Worm (Caenorhabditis elegans) whole organism, L4 larva: ENCODE data around the gene set-11.
A peak's percentile ranks its signal among the peaks of the same experiment; 100 is the strongest.

Source experiments
- F10B5.3 ChIP-seq: sonication (generic microtip); optimal IDR thresholded peaks from 2 replicates; lab custom pipeline; 2016; ENCODE audit warnings: mild to moderate bottlenecking, missing genetic modification characterization, missing compliant biosample characterization
- F26F4.8 ChIP-seq: fragments of 200-800 bp; sonication (Bioruptor generic); conservative IDR thresholded peaks from 2 replicates; pipeline ENCODE4 v1.3.6; 2022; ENCODE audit warnings: missing genetic modification characterization, missing compliant biosample characterization
- F37D6.2 ChIP-seq: sonication (generic microtip); optimal IDR thresholded peaks from 2 replicates; lab custom pipeline; 2016; ENCODE audit warnings: mild to moderate bottlenecking, missing genetic modification characterization, missing compliant biosample characterization
- R02D3.7 ChIP-seq: fragments of 150-350 bp; sonication (generic microtip); optimal IDR thresholded peaks from 3 replicates; lab custom pipeline; 2014; ENCODE audit warnings: missing biosample characterization, missing genetic modification characterization
- Y5F2A.4 ChIP-seq: fragments of 200-800 bp; sonication (Bioruptor generic); optimal IDR thresholded peaks from 2 replicates; lab custom pipeline; 2018; ENCODE audit warnings: mild to moderate bottlenecking, missing genetic modification characterization, missing compliant biosample characterization
- Y75B8A.6 ChIP-seq: fragments of 200-800 bp; sonication (Bioruptor generic); IDR thresholded peaks from 2 replicates; pipeline ENCODE4 v1.3.6; 2022; ENCODE audit warnings: missing genetic modification reagents, missing genetic modification characterization, missing compliant biosample characterization
- ZK337.2 ChIP-seq: fragments of 200-800 bp; sonication (Bioruptor generic); IDR thresholded peaks from 2 replicates; pipeline ENCODE4 v1.3.6; 2022; ENCODE audit warnings: missing genetic modification reagents, missing genetic modification characterization, missing compliant biosample characterization
- ZK546.5 ChIP-seq, 2 experiments: sonication (generic microtip); optimal IDR thresholded peaks; 2 replicates each; lab custom pipeline; 2017; ENCODE audit warnings: missing biosample characterization in 2 of 2, missing genetic modification characterization in 2 of 2
- aly-2 ChIP-seq: sonication (generic microtip); optimal IDR thresholded peaks from 2 replicates; lab custom pipeline; 2018; ENCODE audit warnings: missing biosample characterization, missing genetic modification characterization
- arid-1 ChIP-seq: fragments of 200-800 bp; sonication (Bioruptor generic); conservative IDR thresholded peaks from 2 replicates; pipeline ENCODE4 v1.3.6; 2022; ENCODE audit warnings: missing genetic modification reagents, missing genetic modification characterization, missing compliant biosample characterization
- attf-4 ChIP-seq: sonication (generic microtip); optimal IDR thresholded peaks from 3 replicates; lab custom pipeline; 2017; ENCODE audit warnings: missing biosample characterization, missing genetic modification characterization
- ceh-44 ChIP-seq: fragments of 200-800 bp; sonication (Bioruptor generic); IDR thresholded peaks from 2 replicates; pipeline ENCODE4 v1.3.6; 2022; ENCODE audit warnings: missing genetic modification reagents, missing genetic modification characterization, missing compliant biosample characterization
- ceh-62 ChIP-seq: sonication (generic microtip); optimal IDR thresholded peaks from 2 replicates; lab custom pipeline; 2017; ENCODE audit warnings: missing biosample characterization, missing genetic modification characterization
- ces-1 ChIP-seq: fragments of 150-350 bp; sonication (generic microtip); optimal IDR thresholded peaks from 4 replicates; lab custom pipeline; 2014; ENCODE audit warnings: missing biosample characterization, missing genetic modification reagents, missing genetic modification characterization
- ctbp-1 ChIP-seq: fragments of 200-800 bp; sonication (Bioruptor generic); IDR thresholded peaks from 2 replicates; pipeline ENCODE4 v1.3.6; 2022; ENCODE audit warnings: missing genetic modification reagents, missing genetic modification characterization, missing compliant biosample characterization
- dve-1 ChIP-seq: sonication (generic microtip); optimal IDR thresholded peaks from 2 replicates; lab custom pipeline; 2017; ENCODE audit warnings: antibody characterized with exemption, mild to moderate bottlenecking, missing genetic modification characterization, missing compliant biosample characterization; ENCODE audit not compliant: insufficient read depth
- fkh-10 ChIP-seq: fragments of 150-350 bp; optimal IDR thresholded peaks from 2 replicates; lab custom pipeline; 2014; ENCODE audit warnings: missing biosample characterization, missing genetic modification reagents, missing genetic modification characterization
- fos-1 ChIP-seq: fragments of 150-350 bp; optimal IDR thresholded peaks from 2 replicates; lab custom pipeline; 2014; ENCODE audit warnings: missing biosample characterization, missing genetic modification characterization
- hif-1 ChIP-seq, 2 experiments: sonication (generic microtip); optimal IDR thresholded peaks; 2 replicates each; lab custom pipeline; 2016 to 2017; ENCODE audit warnings: missing compliant biosample characterization in 2 of 2, missing genetic modification characterization in 2 of 2, missing genetic modification reagents in 2 of 2, missing genotype in 2 of 2, mild to moderate bottlenecking in 1 of 2
- hlh-11 ChIP-seq: fragments of 200-800 bp; sonication (Bioruptor generic); optimal IDR thresholded peaks from 2 replicates; lab custom pipeline; 2018; ENCODE audit warnings: mild to moderate bottlenecking, missing genetic modification characterization, missing compliant biosample characterization
- jun-1 ChIP-seq: fragments of 150-350 bp; optimal IDR thresholded peaks from 2 replicates; lab custom pipeline; 2014; ENCODE audit warnings: missing biosample characterization, missing genetic modification reagents, missing genetic modification characterization
- lin-15B ChIP-seq: fragments of 150-350 bp; sonication (generic microtip); optimal IDR thresholded peaks from 3 replicates; lab custom pipeline; 2014; ENCODE audit warnings: missing biosample characterization, missing genetic modification characterization
- lin-29 ChIP-seq: fragments of 200-800 bp; sonication (Bioruptor generic); IDR thresholded peaks from 2 replicates; pipeline ENCODE4 v1.3.6; 2022; ENCODE audit warnings: missing genetic modification reagents, missing genetic modification characterization, missing compliant biosample characterization
- lin-38 ChIP-seq: fragments of 200-800 bp; sonication (Bioruptor generic); IDR thresholded peaks from 2 replicates; pipeline ENCODE4 v1.3.6; 2022; ENCODE audit warnings: missing genetic modification reagents, missing genetic modification characterization, missing compliant biosample characterization
- madf-5 ChIP-seq, 2 experiments: fragments of 200-800 bp; sonication (Bioruptor generic); IDR thresholded peaks; 2 replicates each; pipeline ENCODE4 v1.3.6; 2022; ENCODE audit warnings: missing compliant biosample characterization in 2 of 2, missing genetic modification characterization in 2 of 2
- madf-9 ChIP-seq: fragments of 200-800 bp; sonication (Bioruptor generic); conservative IDR thresholded peaks from 2 replicates; pipeline ENCODE4 v1.3.6; 2022; ENCODE audit warnings: missing genetic modification reagents, missing genetic modification characterization, missing compliant biosample characterization
- mdl-1 ChIP-seq, 2 experiments: fragments of 150-350 bp in 1 of 2; sonication (generic microtip) in 1 of 2; optimal IDR thresholded peaks; 2 replicates each; lab custom pipeline; 2014 to 2017; ENCODE audit warnings: missing biosample characterization in 2 of 2, missing genetic modification characterization in 2 of 2
- mep-1 ChIP-seq: fragments of 150-350 bp; sonication (generic microtip); optimal IDR thresholded peaks from 3 replicates; lab custom pipeline; 2014; ENCODE audit warnings: missing biosample characterization, missing genetic modification characterization
- mes-2 ChIP-seq: sonication (generic microtip); optimal IDR thresholded peaks from 2 replicates; lab custom pipeline; 2016; ENCODE audit warnings: missing genotype, mild to moderate bottlenecking, missing genetic modification characterization, missing compliant biosample characterization; ENCODE audit not compliant: poor library complexity, severe bottlenecking
- mxl-2 ChIP-seq: fragments of 200-800 bp; sonication (Bioruptor generic); conservative IDR thresholded peaks from 2 replicates; pipeline ENCODE4 v1.3.6; 2022; ENCODE audit warnings: missing genetic modification reagents, missing genetic modification characterization, missing compliant biosample characterization
- mxl-3 ChIP-seq: fragments of 200-800 bp; sonication (Bioruptor generic); optimal IDR thresholded peaks from 2 replicates; lab custom pipeline; 2018; ENCODE audit warnings: mild to moderate bottlenecking, missing genetic modification characterization, missing compliant biosample characterization
- nhr-102 ChIP-seq: sonication (generic microtip); optimal IDR thresholded peaks from 2 replicates; lab custom pipeline; 2016; ENCODE audit warnings: mild to moderate bottlenecking, missing genetic modification characterization, moderate library complexity, missing compliant biosample characterization
- nhr-11 ChIP-seq: fragments of 150-350 bp; optimal IDR thresholded peaks from 2 replicates; lab custom pipeline; 2014; ENCODE audit warnings: missing biosample characterization, missing genetic modification characterization
- nhr-111 ChIP-seq: fragments of 200-800 bp; sonication (Bioruptor generic); optimal IDR thresholded peaks from 2 replicates; lab custom pipeline; 2018; ENCODE audit warnings: mild to moderate bottlenecking, missing genetic modification characterization, missing compliant biosample characterization
- nhr-237 ChIP-seq: sonication (generic microtip); optimal IDR thresholded peaks from 2 replicates; lab custom pipeline; 2017; ENCODE audit warnings: missing biosample characterization, missing genetic modification characterization
- nhr-25 ChIP-seq: sonication (generic microtip); optimal IDR thresholded peaks from 2 replicates; lab custom pipeline; 2017; ENCODE audit warnings: missing genetic modification characterization, mild to moderate bottlenecking, missing compliant biosample characterization, antibody characterized with exemption, moderate library complexity, borderline replicate concordance; ENCODE audit not compliant: insufficient read depth
- nhr-41 ChIP-seq: fragments of 200-800 bp; sonication (Bioruptor generic); IDR thresholded peaks from 2 replicates; pipeline ENCODE4 v1.3.6; 2022; ENCODE audit warnings: missing genetic modification reagents, missing genetic modification characterization, missing compliant biosample characterization
- nhr-48 ChIP-seq: sonication (generic microtip); optimal IDR thresholded peaks from 2 replicates; lab custom pipeline; 2016; ENCODE audit warnings: mild to moderate bottlenecking, missing genetic modification characterization, missing compliant biosample characterization
- nhr-6 ChIP-seq: fragments of 150-350 bp; optimal IDR thresholded peaks from 2 replicates; lab custom pipeline; 2014; ENCODE audit warnings: missing biosample characterization, missing genetic modification characterization
- rbr-2 ChIP-seq: sonication (generic microtip); optimal IDR thresholded peaks from 2 replicates; lab custom pipeline; 2016; ENCODE audit warnings: missing genotype, missing genetic modification characterization, missing compliant biosample characterization
- saeg-2 ChIP-seq: fragments of 200-800 bp; sonication (Bioruptor generic); IDR thresholded peaks from 2 replicates; pipeline ENCODE4 v1.3.6; 2022; ENCODE audit warnings: missing genetic modification reagents, missing genetic modification characterization, missing compliant biosample characterization
- set-16 ChIP-seq: fragments of 200-800 bp; sonication (Bioruptor generic); IDR thresholded peaks from 2 replicates; pipeline ENCODE4 v1.3.6; 2022; ENCODE audit warnings: missing genetic modification reagents, missing genetic modification characterization, missing compliant biosample characterization
- spr-1 ChIP-seq: sonication (generic microtip); optimal IDR thresholded peaks from 2 replicates; lab custom pipeline; 2016; ENCODE audit warnings: mild to moderate bottlenecking, missing genetic modification characterization, missing compliant biosample characterization
- spr-3 ChIP-seq: fragments of 200-800 bp; sonication (Bioruptor generic); optimal IDR thresholded peaks from 2 replicates; lab custom pipeline; 2018; ENCODE audit warnings: mild to moderate bottlenecking, missing genetic modification characterization, missing compliant biosample characterization
- tag-97 ChIP-seq: fragments of 200-800 bp; sonication (Bioruptor generic); IDR thresholded peaks from 2 replicates; pipeline ENCODE4 v1.3.6; 2022; ENCODE audit warnings: missing genetic modification characterization, missing compliant biosample characterization
- unc-39 ChIP-seq: sonication (generic microtip); optimal IDR thresholded peaks from 2 replicates; lab custom pipeline; 2017; ENCODE audit warnings: missing biosample characterization, missing genetic modification characterization
- unc-62 ChIP-seq, 3 experiments: fragments of 150-350 bp in 1 of 3; sonication (generic microtip); optimal IDR thresholded peaks in 2 of 3; peaks in 1 of 3; 1 replicate in 1 of 3; 2 replicates in 2 of 3; lab custom pipeline; 2014 to 2017; ENCODE audit warnings: missing biosample characterization in 3 of 3, missing genetic modification characterization in 3 of 3, missing genetic modification reagents in 3 of 3, missing genotype in 1 of 3
- vab-7 ChIP-seq: fragments of 200-800 bp; sonication (Bioruptor generic); IDR thresholded peaks from 2 replicates; pipeline ENCODE4 v1.3.6; 2022; ENCODE audit warnings: missing genetic modification reagents, missing genetic modification characterization, missing compliant biosample characterization
- zfp-3 ChIP-seq: fragments of 200-800 bp; sonication (Bioruptor generic); conservative IDR thresholded peaks from 2 replicates; pipeline ENCODE4 v1.3.6; 2022; ENCODE audit warnings: missing genetic modification reagents, missing genetic modification characterization, missing compliant biosample characterization
- zip-2 ChIP-seq: fragments of 150-350 bp; optimal IDR thresholded peaks from 2 replicates; lab custom pipeline; 2014; ENCODE audit warnings: missing biosample characterization, missing genetic modification characterization
- ztf-7 ChIP-seq: fragments of 150-350 bp; optimal IDR thresholded peaks from 2 replicates; lab custom pipeline; 2014; ENCODE audit warnings: missing biosample characterization, missing genetic modification characterization

The set-11 gene

ce11 chrII:2734735-2735134 is 42.4 kb upstream of the set-11 start (continued):
- TF ChIP-seq nhr-41 (GFP tag; lab: Robert Waterston, UW) (no peak), lin-29 (no peak), zip-2 (tag; lab: Kevin White, UChicago) (no peak), ZK337.2 (GFP tag; lab: Robert Waterston, UW) (no peak), unc-39 (tag; lab: Kevin White, UChicago) (no peak), Y75B8A.6 (no peak), mep-1 (peak; percentile 64), mdl-1 (tag; optimal IDR thresholded peaks at IDR 0.05; lab: Kevin White, UChicago) (peak; percentile 28 to 37), set-16 (GFP tag; lab: Robert Waterston, UW) (no peak), arid-1 (GFP tag; lab: Robert Waterston, UW) (no peak), R02D3.7 (tag; lab: Kevin White, UChicago) (no peak), zfp-3 (GFP tag; lab: Robert Waterston, UW) (no peak), mxl-3 (GFP tag; lab: Kevin White, UChicago) (no peak), tag-97 (GFP tag; lab: Robert Waterston, UW) (no peak), unc-62 (GFP tag; optimal IDR thresholded peaks at IDR 0.05 in 1 of 2; lab: Kevin White, UChicago) (peak in 1 of 2 experiments; percentile 47), unc-62 (tag; optimal IDR thresholded peaks at IDR 0.05; lab: Kevin White, UChicago) (no peak), saeg-2 (GFP tag; lab: Robert Waterston, UW) (no peak), ceh-44 (GFP tag; lab: Robert Waterston, UW) (no peak), aly-2 (no peak), fos-1 (no peak), hif-1 (tag; optimal IDR thresholded peaks at IDR 0.05; lab: Kevin White, UChicago) (no peak), lin-38 (GFP tag; lab: Robert Waterston, UW) (no peak; the same call in 1 of the 2 replicates), mxl-2 (GFP tag; lab: Robert Waterston, UW) (no peak), spr-3 (GFP tag; lab: Kevin White, UChicago) (no peak), hlh-11 (tag; lab: Kevin White, UChicago) (peak; percentile 21), ZK546.5 (tag; optimal IDR thresholded peaks at IDR 0.05; lab: Kevin White, UChicago) (no peak), ceh-62 (tag; lab: Kevin White, UChicago) (no peak), dve-1 (tag; lab: Kevin White, UChicago) (no peak), Y5F2A.4 (GFP tag; lab: Kevin White, UChicago) (no peak), fkh-10 (GFP tag; lab: Kevin White, UChicago) (no peak), F10B5.3 (tag; lab: Kevin White, UChicago) (no peak), attf-4 (tag; lab: Kevin White, UChicago) (no peak), ztf-7 (tag; lab: Kevin White, UChicago) (no peak), nhr-11 (no peak), nhr-102 (no peak), F37D6.2 (tag; lab: Kevin White, UChicago) (no peak), madf-5 (GFP tag; IDR thresholded peaks at IDR 0.05; lab: Robert Waterston, UW) (no peak), madf-9 (GFP tag; lab: Robert Waterston, UW) (no peak), F26F4.8 (no peak), nhr-25 (tag; lab: Kevin White, UChicago) (peak; percentile 15), rbr-2 (tag; lab: Kevin White, UChicago) (no peak), nhr-237 (tag; lab: Kevin White, UChicago) (no peak), vab-7 (GFP tag; lab: Robert Waterston, UW) (no peak), ces-1 (GFP tag; lab: Kevin White, UChicago) (no peak), ctbp-1 (GFP tag; lab: Robert Waterston, UW) (no peak), lin-15B (no peak), mes-2 (tag; lab: Kevin White, UChicago) (peak; percentile 59), nhr-111 (GFP tag; lab: Kevin White, UChicago) (no peak), jun-1 (tag; lab: Kevin White, UChicago) (no peak), nhr-6 (peak; percentile 26), nhr-48 (tag; lab: Kevin White, UChicago) (no peak), spr-1 (tag; lab: Kevin White, UChicago) (no peak)
